Fruit fly (Drosophila melanogaster): Measurements from ENCODE around the gene Jon99Fii.

dm6 chr3R:30449446-30449845 is 38.3 kb downstream of the Jon99Fii start:
- TF ChIP-seq lz (GFP tag; optimal IDR thresholded peaks at IDR 0.05) (no peak), OdsH (GFP tag; optimal IDR thresholded peaks at IDR 0.05) (no peak), CG8632 (GFP tag; optimal IDR thresholded peaks at IDR 0.05) (no peak), Sox14 (GFP tag; optimal IDR thresholded peaks at IDR 0.05) (no peak), Sox15 (GFP tag; optimal IDR thresholded peaks at IDR 0.05) (no peak)
